Fruit fly (Drosophila melanogaster): ENCODE measurements around the gene CG33648.

CG33648 gene

DNA sequence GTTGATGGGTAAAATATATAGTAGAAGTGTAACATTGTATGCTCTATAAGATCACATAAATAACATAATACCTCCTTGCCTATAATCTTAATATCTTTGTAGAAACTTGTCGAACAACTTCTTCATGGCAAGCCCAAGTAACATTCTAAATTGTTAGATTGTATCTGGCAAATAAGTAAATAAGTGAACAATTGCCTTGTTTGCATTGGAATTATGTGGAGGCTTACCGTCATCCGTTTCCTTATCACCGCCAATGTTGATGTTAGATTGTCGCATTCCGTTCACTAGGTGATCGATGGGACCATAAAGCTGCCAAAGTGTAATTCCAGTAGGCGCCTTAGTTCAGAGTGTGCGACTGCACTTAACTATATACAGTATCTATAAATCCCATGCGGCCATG, 32.7 kb downstream of the CG33648 start (continued):
- TF ChIP-seq NC2α (GFP tag; optimal IDR thresholded peaks at IDR 0.05) (peak; percentile 92), lbe (GFP tag; optimal IDR thresholded peaks at IDR 0.05) (no peak), CG7786 (GFP tag; optimal IDR thresholded peaks at IDR 0.05) (peak; percentile 56), Stat92E (GFP tag; optimal IDR thresholded peaks at IDR 0.05) (no peak), Dbx (GFP tag; IDR thresholded peaks at IDR 0.05) (peak; percentile 57; the same call in 2 of the 3 replicates), Lim3 (GFP tag; IDR thresholded peaks at IDR 0.05) (no peak), CG33557 (GFP tag; optimal IDR thresholded peaks at IDR 0.05) (peak; percentile 97), stc (GFP tag; IDR thresholded peaks at IDR 0.05) (peak; percentile 67; the same call in 1 of the 2 replicates), Dp (GFP tag; optimal IDR thresholded peaks at IDR 0.05) (no peak), CG8388 (GFP tag; optimal IDR thresholded peaks at IDR 0.05) (peak; percentile 62), CG3847 (GFP tag; IDR thresholded peaks at IDR 0.05) (no peak), HLH4C (GFP tag; IDR thresholded peaks at IDR 0.05; ENCODE audit: partially characterized antibody) (no peak), CG34422 (GFP tag; IDR thresholded peaks at IDR 0.05) (no peak), gcm (GFP tag; optimal IDR thresholded peaks at IDR 0.05) (peak; percentile 88), CG11456 (GFP tag; IDR thresholded peaks at IDR 0.05) (peak; percentile 50; the same call in 1 of the 3 replicates), CG34224 (GFP tag; IDR thresholded peaks at IDR 0.05; ENCODE audit: partially characterized antibody) (no peak), caup (GFP tag; optimal IDR thresholded peaks at IDR 0.05; ENCODE audit: severe bottlenecking) (peak; percentile 85), shn (GFP tag; optimal IDR thresholded peaks at IDR 0.05) (peak; percentile 72), fd96Cb (tag; optimal IDR thresholded peaks at IDR 0.05) (peak; percentile 70), CkIIα-i1 (GFP tag; IDR thresholded peaks at IDR 0.05) (no peak), grn (GFP tag; optimal IDR thresholded peaks at IDR 0.05) (peak; percentile 99), Deaf1 (tag; optimal IDR thresholded peaks at IDR 0.05) (peak; percentile 1), CG8359 (GFP tag; optimal IDR thresholded peaks at IDR 0.05; ENCODE audit: borderline replicate concordance) (peak; percentile 68), CG31365 (tag; optimal IDR thresholded peaks at IDR 0.05) (peak; percentile 57), chinmo (GFP tag; IDR thresholded peaks at IDR 0.05; ENCODE audit: partially characterized antibody) (no peak), Lhr (GFP tag; optimal IDR thresholded peaks at IDR 0.05) (peak; percentile 90), Nf-YB (GFP tag; optimal IDR thresholded peaks at IDR 0.05) (peak; percentile 68), tll (GFP tag; optimal IDR thresholded peaks at IDR 0.05) (no peak), insv (GFP tag; optimal IDR thresholded peaks at IDR 0.05) (peak; percentile 44 to 54), H15 (GFP tag; IDR thresholded peaks at IDR 0.05) (peak; percentile 44; the same call in 1 of the 3 replicates), CG12659 (GFP tag; optimal IDR thresholded peaks at IDR 0.05) (peak; percentile 77), chn (GFP tag; optimal IDR thresholded peaks at IDR 0.05) (peak; percentile 71), disco-r (GFP tag; optimal IDR thresholded peaks at IDR 0.05) (peak; percentile 58), sisA (GFP tag; IDR thresholded peaks at IDR 0.05) (no peak), Antp (GFP tag; optimal IDR thresholded peaks at IDR 0.05) (peak; percentile 77), TFAM (GFP tag; optimal IDR thresholded peaks at IDR 0.05) (no peak), GATAe (GFP tag; conservative IDR thresholded peaks at IDR 0.05) (no peak), E2f2 (GFP tag; IDR thresholded peaks at IDR 0.05) (peak; percentile 50), Asciz (GFP tag; optimal IDR thresholded peaks at IDR 0.05) (peak; percentile 83), vfl (GFP tag; optimal IDR thresholded peaks at IDR 0.05) (no peak), org-1 (GFP tag; optimal IDR thresholded peaks at IDR 0.05) (peak; percentile 92), D19A (tag; optimal IDR thresholded peaks at IDR 0.05) (peak; percentile 71), dimm (GFP tag; IDR thresholded peaks at IDR 0.05) (peak; percentile 23; the same call in 1 of the 2 replicates), crol (GFP tag; IDR thresholded peaks at IDR 0.05) (no peak), CG8765 (GFP tag; IDR thresholded peaks at IDR 0.05) (no peak), CG4404 (GFP tag; IDR thresholded peaks at IDR 0.05) (no peak), CHES-1-like (GFP tag; optimal IDR thresholded peaks at IDR 0.05) (peak; percentile 79), chm (GFP tag; IDR thresholded peaks at IDR 0.05) (peak; percentile 97; the same call in 1 of the 2 replicates), Hey (tag; optimal IDR thresholded peaks at IDR 0.05) (peak; percentile 71), CG14667 (GFP tag; IDR thresholded peaks at IDR 0.05) (no peak)

Data from whole organism, embryonic.